Worm (Caenorhabditis elegans) whole organism, L4 larva: Measurements from ENCODE around the gene nlp-43.

ENCODE experiments used
- D1046.2 ChIP-seq: fragments of 200-800 bp; sonication (Bioruptor generic); IDR thresholded peaks from 2 replicates; pipeline ENCODE4 v1.3.6; 2022; ENCODE audit warnings: missing genetic modification characterization, missing compliant biosample characterization
- F26F4.8 ChIP-seq: fragments of 200-800 bp; sonication (Bioruptor generic); conservative IDR thresholded peaks from 2 replicates; pipeline ENCODE4 v1.3.6; 2022; ENCODE audit warnings: missing genetic modification characterization, missing compliant biosample characterization
- F37D6.2 ChIP-seq: sonication (generic microtip); optimal IDR thresholded peaks from 2 replicates; lab custom pipeline; 2016; ENCODE audit warnings: mild to moderate bottlenecking, missing genetic modification characterization, missing compliant biosample characterization
- F44E2.7 ChIP-seq: fragments of 200-800 bp; sonication (Bioruptor generic); IDR thresholded peaks from 2 replicates; pipeline ENCODE4 v2.1.2; 2022; ENCODE audit warnings: missing genetic modification characterization, missing compliant biosample characterization
- T20F7.1 ChIP-seq: fragments of 200-800 bp; sonication (Bioruptor generic); optimal IDR thresholded peaks from 2 replicates; lab custom pipeline; 2018; ENCODE audit warnings: mild to moderate bottlenecking, missing genetic modification characterization, missing compliant biosample characterization
- Y5F2A.4 ChIP-seq: fragments of 200-800 bp; sonication (Bioruptor generic); optimal IDR thresholded peaks from 2 replicates; lab custom pipeline; 2018; ENCODE audit warnings: mild to moderate bottlenecking, missing genetic modification characterization, missing compliant biosample characterization
- Y75B8A.6 ChIP-seq: fragments of 200-800 bp; sonication (Bioruptor generic); IDR thresholded peaks from 2 replicates; pipeline ENCODE4 v1.3.6; 2022; ENCODE audit warnings: missing genetic modification reagents, missing genetic modification characterization, missing compliant biosample characterization
- ZK337.2 ChIP-seq: fragments of 200-800 bp; sonication (Bioruptor generic); IDR thresholded peaks from 2 replicates; pipeline ENCODE4 v1.3.6; 2022; ENCODE audit warnings: missing genetic modification reagents, missing genetic modification characterization, missing compliant biosample characterization
- ZK546.5 ChIP-seq, 2 experiments: sonication (generic microtip); optimal IDR thresholded peaks; 2 replicates each; lab custom pipeline; 2017; ENCODE audit warnings: missing biosample characterization in 2 of 2, missing genetic modification characterization in 2 of 2
- aha-1 ChIP-seq: fragments of 150-350 bp; peaks from one replicate; lab custom pipeline; 2014; ENCODE audit warnings: missing biosample characterization, missing genetic modification characterization
- aly-2 ChIP-seq: sonication (generic microtip); optimal IDR thresholded peaks from 2 replicates; lab custom pipeline; 2018; ENCODE audit warnings: missing biosample characterization, missing genetic modification characterization
- ama-1 ChIP-seq: fragments of 150-350 bp; optimal IDR thresholded peaks from 2 replicates; lab custom pipeline; 2014; ENCODE audit warnings: inconsistent platforms, mixed read lengths
- ceh-28 ChIP-seq: fragments of 150-350 bp; optimal IDR thresholded peaks from 2 replicates; lab custom pipeline; 2014; ENCODE audit warnings: missing biosample characterization, missing genetic modification reagents, missing genetic modification characterization
- ceh-32 ChIP-seq: sonication (generic microtip); optimal IDR thresholded peaks from 2 replicates; lab custom pipeline; 2016; ENCODE audit warnings: mild to moderate bottlenecking, missing genetic modification characterization, missing compliant biosample characterization; ENCODE audit not compliant: poor library complexity
- ceh-62 ChIP-seq: sonication (generic microtip); optimal IDR thresholded peaks from 2 replicates; lab custom pipeline; 2017; ENCODE audit warnings: missing biosample characterization, missing genetic modification characterization
- ces-1 ChIP-seq: fragments of 150-350 bp; sonication (generic microtip); optimal IDR thresholded peaks from 4 replicates; lab custom pipeline; 2014; ENCODE audit warnings: missing biosample characterization, missing genetic modification reagents, missing genetic modification characterization
- cey-2 ChIP-seq: sonication (generic microtip); optimal IDR thresholded peaks from 3 replicates; lab custom pipeline; 2017; ENCODE audit warnings: missing genetic modification characterization, mild to moderate bottlenecking, missing compliant biosample characterization, antibody characterized with exemption, borderline replicate concordance; ENCODE audit not compliant: insufficient read depth
- daf-19 ChIP-seq: fragments of 200-800 bp; sonication (Bioruptor generic); conservative IDR thresholded peaks from 2 replicates; pipeline ENCODE4 v1.3.6; 2022; ENCODE audit warnings: missing genetic modification characterization, missing compliant biosample characterization
- dmd-9 ChIP-seq: fragments of 200-800 bp; sonication (Bioruptor generic); IDR thresholded peaks from 2 replicates; pipeline ENCODE4 v1.3.6; 2022; ENCODE audit warnings: missing genetic modification reagents, missing genetic modification characterization, missing compliant biosample characterization
- egl-27 ChIP-seq: sonication (generic microtip); optimal IDR thresholded peaks from 3 replicates; lab custom pipeline; 2017; ENCODE audit warnings: missing biosample characterization, missing genetic modification reagents, missing genetic modification characterization
- fkh-10 ChIP-seq: fragments of 150-350 bp; optimal IDR thresholded peaks from 2 replicates; lab custom pipeline; 2014; ENCODE audit warnings: missing biosample characterization, missing genetic modification reagents, missing genetic modification characterization
- fos-1 ChIP-seq: fragments of 150-350 bp; optimal IDR thresholded peaks from 2 replicates; lab custom pipeline; 2014; ENCODE audit warnings: missing biosample characterization, missing genetic modification characterization
- hif-1 ChIP-seq, 2 experiments: sonication (generic microtip); optimal IDR thresholded peaks; 2 replicates each; lab custom pipeline; 2016 to 2017; ENCODE audit warnings: missing compliant biosample characterization in 2 of 2, missing genetic modification characterization in 2 of 2, missing genetic modification reagents in 2 of 2, missing genotype in 2 of 2, mild to moderate bottlenecking in 1 of 2
- hlh-30 ChIP-seq: sonication (generic microtip); optimal IDR thresholded peaks from 2 replicates; lab custom pipeline; 2017; ENCODE audit warnings: antibody characterized with exemption, mild to moderate bottlenecking, missing genetic modification characterization, missing compliant biosample characterization; ENCODE audit not compliant: insufficient read depth
- lim-7 ChIP-seq: fragments of 200-800 bp; sonication (Bioruptor generic); IDR thresholded peaks from 2 replicates; pipeline ENCODE4 v1.3.6; 2022; ENCODE audit warnings: missing genetic modification characterization, missing compliant biosample characterization
- lin-1 ChIP-seq: fragments of 200-800 bp; sonication (Bioruptor generic); IDR thresholded peaks from 2 replicates; pipeline ENCODE4 v1.3.6; 2022; ENCODE audit warnings: missing genetic modification reagents, missing genetic modification characterization, missing compliant biosample characterization
- lin-29 ChIP-seq: fragments of 200-800 bp; sonication (Bioruptor generic); IDR thresholded peaks from 2 replicates; pipeline ENCODE4 v1.3.6; 2022; ENCODE audit warnings: missing genetic modification reagents, missing genetic modification characterization, missing compliant biosample characterization
- lin-39 ChIP-seq: fragments of 150-350 bp; optimal IDR thresholded peaks from 2 replicates; lab custom pipeline; 2014; ENCODE audit warnings: missing biosample characterization, missing genetic modification reagents, missing genetic modification characterization
- lsy-2 ChIP-seq, 2 experiments: fragments of 150-350 bp in 1 of 2; sonication (generic microtip) in 1 of 2; optimal IDR thresholded peaks; 2 replicates each; lab custom pipeline; 2014 to 2017; ENCODE audit warnings: missing biosample characterization in 2 of 2, missing genetic modification characterization in 2 of 2
- madf-9 ChIP-seq: fragments of 200-800 bp; sonication (Bioruptor generic); conservative IDR thresholded peaks from 2 replicates; pipeline ENCODE4 v1.3.6; 2022; ENCODE audit warnings: missing genetic modification reagents, missing genetic modification characterization, missing compliant biosample characterization
- mep-1 ChIP-seq: fragments of 150-350 bp; sonication (generic microtip); optimal IDR thresholded peaks from 3 replicates; lab custom pipeline; 2014; ENCODE audit warnings: missing biosample characterization, missing genetic modification characterization
- mes-2 ChIP-seq: sonication (generic microtip); optimal IDR thresholded peaks from 2 replicates; lab custom pipeline; 2016; ENCODE audit warnings: missing genotype, mild to moderate bottlenecking, missing genetic modification characterization, missing compliant biosample characterization; ENCODE audit not compliant: poor library complexity, severe bottlenecking
- mxl-2 ChIP-seq: fragments of 200-800 bp; sonication (Bioruptor generic); conservative IDR thresholded peaks from 2 replicates; pipeline ENCODE4 v1.3.6; 2022; ENCODE audit warnings: missing genetic modification reagents, missing genetic modification characterization, missing compliant biosample characterization
- mxl-3 ChIP-seq: fragments of 200-800 bp; sonication (Bioruptor generic); optimal IDR thresholded peaks from 2 replicates; lab custom pipeline; 2018; ENCODE audit warnings: mild to moderate bottlenecking, missing genetic modification characterization, missing compliant biosample characterization
- nhr-102 ChIP-seq: sonication (generic microtip); optimal IDR thresholded peaks from 2 replicates; lab custom pipeline; 2016; ENCODE audit warnings: mild to moderate bottlenecking, missing genetic modification characterization, moderate library complexity, missing compliant biosample characterization
- nhr-11 ChIP-seq: fragments of 150-350 bp; optimal IDR thresholded peaks from 2 replicates; lab custom pipeline; 2014; ENCODE audit warnings: missing biosample characterization, missing genetic modification characterization
- nhr-25 ChIP-seq: sonication (generic microtip); optimal IDR thresholded peaks from 2 replicates; lab custom pipeline; 2017; ENCODE audit warnings: missing genetic modification characterization, mild to moderate bottlenecking, missing compliant biosample characterization, antibody characterized with exemption, moderate library complexity, borderline replicate concordance; ENCODE audit not compliant: insufficient read depth
- nhr-28 ChIP-seq: fragments of 150-350 bp; optimal IDR thresholded peaks from 2 replicates; lab custom pipeline; 2014; ENCODE audit warnings: missing biosample characterization, missing genetic modification characterization
- nhr-42 ChIP-seq: fragments of 200-800 bp; sonication (Bioruptor generic); IDR thresholded peaks from 2 replicates; pipeline ENCODE4 v1.3.6; 2022; ENCODE audit warnings: missing genetic modification characterization, missing compliant biosample characterization
- nhr-76 ChIP-seq: fragments of 150-350 bp; optimal IDR thresholded peaks from 2 replicates; lab custom pipeline; 2014; ENCODE audit warnings: missing biosample characterization, missing genetic modification characterization
- pha-4 ChIP-seq, 2 experiments: fragments of 150-350 bp in 1 of 2; fragments of 200-800 bp in 1 of 2; sonication (Bioruptor generic) in 1 of 2; IDR thresholded peaks in 1 of 2; optimal IDR thresholded peaks in 1 of 2; 2 replicates each; pipeline versions ENCODE4 v1.3.6 to Lab custom; 2014 to 2022; ENCODE audit warnings: missing genetic modification characterization in 2 of 2, missing genetic modification reagents in 2 of 2, missing biosample characterization in 1 of 2, missing compliant biosample characterization in 1 of 2
- php-3 ChIP-seq: fragments of 200-800 bp; sonication (Bioruptor generic); IDR thresholded peaks from 2 replicates; pipeline ENCODE4 v1.3.6; 2022; ENCODE audit warnings: missing genetic modification reagents, missing genetic modification characterization, missing compliant biosample characterization
- pqm-1 ChIP-seq: sonication (generic microtip); optimal IDR thresholded peaks from 2 replicates; lab custom pipeline; 2017; ENCODE audit warnings: missing biosample characterization, missing genetic modification characterization
- sdz-12 ChIP-seq: fragments of 200-800 bp; sonication (Bioruptor generic); optimal IDR thresholded peaks from 2 replicates; lab custom pipeline; 2018; ENCODE audit warnings: mild to moderate bottlenecking, missing genetic modification characterization, missing compliant biosample characterization
- set-16 ChIP-seq: fragments of 200-800 bp; sonication (Bioruptor generic); IDR thresholded peaks from 2 replicates; pipeline ENCODE4 v1.3.6; 2022; ENCODE audit warnings: missing genetic modification reagents, missing genetic modification characterization, missing compliant biosample characterization
- snpc-1.2 ChIP-seq: fragments of 200-800 bp; sonication (Bioruptor generic); IDR thresholded peaks from 2 replicates; pipeline ENCODE4 v1.3.6; 2022; ENCODE audit warnings: missing genetic modification reagents, missing genetic modification characterization, missing compliant biosample characterization
- spr-1 ChIP-seq: sonication (generic microtip); optimal IDR thresholded peaks from 2 replicates; lab custom pipeline; 2016; ENCODE audit warnings: mild to moderate bottlenecking, missing genetic modification characterization, missing compliant biosample characterization
- tra-1 ChIP-seq: fragments of 200-800 bp; sonication (Bioruptor generic); IDR thresholded peaks from 2 replicates; pipeline ENCODE4 v1.3.6; 2022; ENCODE audit warnings: missing genetic modification reagents, missing genetic modification characterization, missing compliant biosample characterization
- zip-11 ChIP-seq: fragments of 200-800 bp; sonication (Bioruptor generic); IDR thresholded peaks from 2 replicates; pipeline ENCODE4 v1.3.6; 2022; ENCODE audit warnings: missing genetic modification characterization, missing compliant biosample characterization
- ztf-7 ChIP-seq: fragments of 150-350 bp; optimal IDR thresholded peaks from 2 replicates; lab custom pipeline; 2014; ENCODE audit warnings: missing biosample characterization, missing genetic modification characterization

Gene nlp-43

DNA sequence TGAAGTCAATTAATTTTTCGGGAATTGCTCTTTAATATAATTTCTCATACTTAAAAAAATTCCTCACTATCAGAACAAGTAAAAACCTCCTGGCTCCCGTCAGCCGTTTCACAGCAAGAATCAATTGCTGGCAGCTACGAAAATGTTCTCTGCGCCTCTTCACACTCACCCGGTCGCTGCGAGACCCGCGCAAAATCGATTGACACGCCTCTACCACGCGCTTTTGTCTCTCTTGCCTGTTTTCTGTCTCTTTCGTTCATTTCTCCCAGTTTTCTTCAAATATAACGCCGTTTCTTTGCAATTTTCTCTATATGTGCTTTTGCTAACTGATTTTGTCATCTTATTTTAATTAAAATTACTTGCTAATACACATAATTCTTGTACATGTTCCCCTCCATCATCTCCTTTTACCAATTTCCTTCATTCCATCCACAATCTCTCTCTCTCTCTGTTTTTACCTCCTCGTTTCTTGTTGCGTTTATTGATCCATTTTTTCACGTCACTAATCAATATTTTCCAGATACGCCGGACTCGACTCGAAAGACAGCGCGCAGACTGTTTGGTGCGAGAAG lies 17.7 kb upstream of the nlp-43 start, which contains the start of gene pcf-11 (continued):
- TF ChIP-seq ceh-62 (tag; lab: Kevin White, UChicago) = no peak
- no peak for TF ChIP-seq aly-2 (tag; lab: Kevin White, UChicago)
- TF ChIP-seq nhr-28 = peak; percentile 50
- no peak for TF ChIP-seq php-3 (GFP tag; lab: Robert Waterston, UW)
- no peak for TF ChIP-seq lin-29 (GFP tag; lab: Robert Waterston, UW)
- no peak for TF ChIP-seq lim-7
- TF ChIP-seq ZK546.5 (tag; optimal IDR thresholded peaks at IDR 0.05; lab: Kevin White, UChicago) = no peak
- no peak for TF ChIP-seq hif-1 (tag; optimal IDR thresholded peaks at IDR 0.05; lab: Kevin White, UChicago)
- no peak for TF ChIP-seq mxl-2 (GFP tag; lab: Robert Waterston, UW)
- TF ChIP-seq egl-27 (tag; lab: Kevin White, UChicago) = no peak
- TF ChIP-seq set-16 (GFP tag; lab: Robert Waterston, UW) = peak; percentile 33; the same call in 1 of the 2 replicates
- TF ChIP-seq aha-1 (tag; lab: Kevin White, UChicago) = peak; percentile 86
- no peak for TF ChIP-seq dmd-9 (GFP tag; lab: Robert Waterston, UW)
- no peak for TF ChIP-seq ztf-7
- no peak for TF ChIP-seq zip-11 (GFP tag; lab: Robert Waterston, UW)
- no peak for TF ChIP-seq fkh-10
- TF ChIP-seq mes-2 (tag; lab: Kevin White, UChicago) = peak; percentile 75
- no peak for TF ChIP-seq pqm-1 (tag; lab: Kevin White, UChicago)
- TF ChIP-seq lin-1 = no peak
- TF ChIP-seq cey-2 = no peak
- no peak for TF ChIP-seq ceh-32
- TF ChIP-seq hlh-30 (tag; lab: Kevin White, UChicago) = peak; percentile 95
- TF ChIP-seq ama-1 (lab: Kevin White, UChicago) = peak; percentile 90
- no peak for TF ChIP-seq F44E2.7 (GFP tag; lab: Robert Waterston, UW)
- no peak for TF ChIP-seq ZK337.2 (GFP tag; lab: Robert Waterston, UW)
- peak; percentile 81 for TF ChIP-seq mxl-3 (GFP tag; lab: Kevin White, UChicago)
- TF ChIP-seq snpc-1.2 (GFP tag; lab: Robert Waterston, UW) = no peak
- no peak; the same call in 1 of the 2 replicates for TF ChIP-seq nhr-42 (GFP tag; lab: Robert Waterston, UW)
- peak; percentile 58 for TF ChIP-seq ceh-28 (tag; lab: Kevin White, UChicago)
- no peak for TF ChIP-seq F37D6.2
- TF ChIP-seq Y75B8A.6 (GFP tag; lab: Robert Waterston, UW) = no peak
- no peak for TF ChIP-seq D1046.2
- no peak for TF ChIP-seq spr-1
- no peak for TF ChIP-seq nhr-25 (tag; lab: Kevin White, UChicago)
- TF ChIP-seq ces-1 (GFP tag; lab: Kevin White, UChicago) = no peak
- peak; percentile 64 for TF ChIP-seq mep-1 (tag; lab: Kevin White, UChicago)
- TF ChIP-seq nhr-76 = no peak
- no peak for TF ChIP-seq T20F7.1
- no peak for TF ChIP-seq sdz-12
- TF ChIP-seq fos-1 = no peak
- TF ChIP-seq madf-9 (GFP tag; lab: Robert Waterston, UW) = no peak
- no peak for TF ChIP-seq F26F4.8 (GFP tag; lab: Robert Waterston, UW)
- TF ChIP-seq daf-19 (GFP tag; lab: Robert Waterston, UW) = no peak
- peak; percentile 24 to 65 for TF ChIP-seq lsy-2 (tag; optimal IDR thresholded peaks at IDR 0.05; lab: Kevin White, UChicago)
- TF ChIP-seq lin-39 (tag; lab: Kevin White, UChicago) = no peak
- TF ChIP-seq nhr-11 (tag; lab: Kevin White, UChicago) = peak; percentile 41
- TF ChIP-seq nhr-102 (tag; lab: Kevin White, UChicago) = no peak
- no peak for TF ChIP-seq Y5F2A.4 (GFP tag; lab: Kevin White, UChicago)
- TF ChIP-seq tra-1 (GFP tag; lab: Robert Waterston, UW) = no peak
- no peak for TF ChIP-seq pha-4 (GFP tag; IDR thresholded peaks at IDR 0.05; lab: Robert Waterston, UW)
- TF ChIP-seq pha-4 (tag; optimal IDR thresholded peaks at IDR 0.05; lab: Kevin White, UChicago) = no peak
